Worm (Caenorhabditis elegans): ENCODE measurements around the gene cyp-37B1.

The cyp-37B1 gene

ce11 chrV:16285794-16286193 lies 7.9 kb downstream of the cyp-37B1 start, which contains the start of gene F28G4.4:
Gene F28G4.4, minus strand, starts transcription at chrV:16285894.
- no peak for TF ChIP-seq lin-15B (tag; optimal IDR thresholded peaks at IDR 0.05)
- no peak for TF ChIP-seq egl-5 (tag; optimal IDR thresholded peaks at IDR 0.05)
- no peak for TF ChIP-seq skn-1 (tag; optimal IDR thresholded peaks at IDR 0.05)
- no peak for TF ChIP-seq fkh-2 (tag; optimal IDR thresholded peaks at IDR 0.05)
- no peak for TF ChIP-seq nfya-1 (tag; optimal IDR thresholded peaks at IDR 0.05; ENCODE audit: insufficient read depth)
- no peak for TF ChIP-seq fkh-10 (GFP tag; optimal IDR thresholded peaks at IDR 0.05)
- no peak for TF ChIP-seq pha-4 (tag; optimal IDR thresholded peaks at IDR 0.05)
- no peak for TF ChIP-seq ZK546.5 (tag; optimal IDR thresholded peaks at IDR 0.05)
- TF ChIP-seq ceh-16 (tag; optimal IDR thresholded peaks at IDR 0.05) = no peak
- TF ChIP-seq ztf-4 (tag; optimal IDR thresholded peaks at IDR 0.05) = no peak
- TF ChIP-seq pqm-1 (tag; optimal IDR thresholded peaks at IDR 0.05) = no peak
- no peak for TF ChIP-seq nhr-25 (tag; optimal IDR thresholded peaks at IDR 0.05)
- TF ChIP-seq nhr-11 (tag; optimal IDR thresholded peaks at IDR 0.05) = no peak
- no peak for TF ChIP-seq ceh-82 (tag; optimal IDR thresholded peaks at IDR 0.05)
- no peak for TF ChIP-seq jun-1 (tag; optimal IDR thresholded peaks at IDR 0.05)
- no peak for TF ChIP-seq nhr-77 (tag; optimal IDR thresholded peaks at IDR 0.05)
- TF ChIP-seq egl-27 (tag; optimal IDR thresholded peaks at IDR 0.05) = no peak
- no peak for TF ChIP-seq eor-1 (tag; optimal IDR thresholded peaks at IDR 0.05)
- TF ChIP-seq ama-1 (optimal IDR thresholded peaks at IDR 0.05) = no peak

ce11 chrV:16287619-16288018 lies 9.7 kb downstream of the cyp-37B1 start, which contains the start of gene F28G4.3:
Gene F28G4.3, minus strand, starts transcription at chrV:16287719.
- no peak for TF ChIP-seq jun-1 (tag; optimal IDR thresholded peaks at IDR 0.05)
- no peak for TF ChIP-seq unc-62 (GFP tag; optimal IDR thresholded peaks at IDR 0.05)
- TF ChIP-seq nhr-12 (tag; optimal IDR thresholded peaks at IDR 0.05) = no peak
- no peak for TF ChIP-seq nhr-77 (tag; optimal IDR thresholded peaks at IDR 0.05)
- TF ChIP-seq ztf-11 (tag; optimal IDR thresholded peaks at IDR 0.05) = no peak
- no peak for TF ChIP-seq nhr-67 (tag; optimal IDR thresholded peaks at IDR 0.05)
- no peak for TF ChIP-seq eor-1 (tag; optimal IDR thresholded peaks at IDR 0.05)
- no peak for TF ChIP-seq elt-3 (tag; optimal IDR thresholded peaks at IDR 0.05)
- no peak for TF ChIP-seq nhr-23 (tag; optimal IDR thresholded peaks at IDR 0.05)
- no peak for TF ChIP-seq nhr-11 (tag; optimal IDR thresholded peaks at IDR 0.05)
- TF ChIP-seq ceh-28 (tag; optimal IDR thresholded peaks at IDR 0.05) = no peak
- no peak for TF ChIP-seq pha-4 (tag; optimal IDR thresholded peaks at IDR 0.05)
- no peak for TF ChIP-seq mdl-1 (tag; optimal IDR thresholded peaks at IDR 0.05)
- TF ChIP-seq zag-1 (tag; optimal IDR thresholded peaks at IDR 0.05) = no peak

- TF ChIP-seq pqm-1 (tag; optimal IDR thresholded peaks at IDR 0.05) = peak; percentile 12
- peak; percentile 42 for TF ChIP-seq elt-2 (tag; optimal IDR thresholded peaks at IDR 0.05)
- TF ChIP-seq nhr-67 (tag; optimal IDR thresholded peaks at IDR 0.05) = no peak
These were observed 14.5 kb downstream of the cyp-37B1 start, which contains the start of gene oac-5 for ce11 chrV:16292409-16292808. Gene oac-5, plus strand, starts transcription at chrV:16292709.

- TF ChIP-seq zag-1 (tag; optimal IDR thresholded peaks at IDR 0.05) (no peak), R02D3.7 (tag; optimal IDR thresholded peaks at IDR 0.05) (no peak)
These were observed 19.2 kb downstream of the cyp-37B1 start, which contains the start of gene srbc-83 for ce11 chrV:16297070-16297469. Gene srbc-83, plus strand, starts transcription at chrV:16297370.

ce11 chrV:16298669-16299068 lies 20.8 kb downstream of the cyp-37B1 start, which contains the start of gene srbc-84:
Gene srbc-84, plus strand, starts transcription at chrV:16298969.
- TF ChIP-seq pha-4 (tag; optimal IDR thresholded peaks at IDR 0.05) (no peak), unc-39 (tag; optimal IDR thresholded peaks at IDR 0.05) (no peak), jun-1 (tag; optimal IDR thresholded peaks at IDR 0.05) (no peak), skn-1 (tag; optimal IDR thresholded peaks at IDR 0.05) (no peak), ztf-11 (tag; optimal IDR thresholded peaks at IDR 0.05) (no peak), elt-2 (tag; optimal IDR thresholded peaks at IDR 0.05) (no peak), ztf-4 (tag; optimal IDR thresholded peaks at IDR 0.05) (no peak), ceh-82 (tag; optimal IDR thresholded peaks at IDR 0.05) (no peak), ceh-28 (tag; optimal IDR thresholded peaks at IDR 0.05) (no peak), snpc-4 (tag; optimal IDR thresholded peaks at IDR 0.05) (no peak), nhr-67 (tag; optimal IDR thresholded peaks at IDR 0.05) (no peak), nhr-25 (tag; optimal IDR thresholded peaks at IDR 0.05) (no peak), elt-3 (tag; optimal IDR thresholded peaks at IDR 0.05) (no peak), nhr-12 (tag; optimal IDR thresholded peaks at IDR 0.05) (no peak), nhr-28 (tag; optimal IDR thresholded peaks at IDR 0.05) (no peak), egl-27 (tag; optimal IDR thresholded peaks at IDR 0.05) (no peak), elt-1 (tag; optimal IDR thresholded peaks at IDR 0.05) (no peak), tbx-2 (tag; optimal IDR thresholded peaks at IDR 0.05) (no peak), ama-1 (optimal IDR thresholded peaks at IDR 0.05) (no peak), ZK546.5 (tag; optimal IDR thresholded peaks at IDR 0.05) (no peak)
